Worm (Caenorhabditis elegans) whole organism, L1 larva: ENCODE results near the gene F36H5.13.

Experiments used
- C34B4.2 ChIP-seq: sonication (generic microtip); optimal IDR thresholded peaks from 2 replicates; lab custom pipeline; 2017; ENCODE audit warnings: mild to moderate bottlenecking, missing genetic modification characterization, missing compliant biosample characterization
- F16B12.6 ChIP-seq: fragments of 150-350 bp; optimal IDR thresholded peaks from 2 replicates; lab custom pipeline; 2014; ENCODE audit warnings: missing biosample characterization, missing genetic modification characterization
- Y116A8C.19 ChIP-seq: sonication (generic microtip); optimal IDR thresholded peaks from 2 replicates; lab custom pipeline; 2016; ENCODE audit warnings: missing compliant biosample characterization, missing genetic modification characterization, borderline replicate concordance
- aha-1 ChIP-seq: fragments of 150-350 bp; optimal IDR thresholded peaks from 2 replicates; lab custom pipeline; 2014; ENCODE audit warnings: missing biosample characterization, missing genetic modification characterization
- alr-1 ChIP-seq: fragments of 200-800 bp; sonication (Bioruptor generic); optimal IDR thresholded peaks from 2 replicates; lab custom pipeline; 2018; ENCODE audit warnings: borderline replicate concordance, mild to moderate bottlenecking, missing genetic modification characterization, missing compliant biosample characterization
- ama-1 ChIP-seq: fragments of 150-350 bp; optimal IDR thresholded peaks from 2 replicates; lab custom pipeline; 2014
- ceh-82 ChIP-seq, 3 experiments: fragments of 150-350 bp in 1 of 3; sonication (generic microtip) in 2 of 3; optimal IDR thresholded peaks; 2 replicates each; lab custom pipeline; 2014 to 2017; ENCODE audit warnings: missing biosample characterization in 3 of 3, missing genetic modification characterization in 3 of 3
- efl-1 ChIP-seq, 4 experiments: fragments of 150-350 bp; optimal IDR thresholded peaks in 3 of 4; peaks in 1 of 4; 1 replicate in 1 of 4; 2 replicates in 3 of 4; lab custom pipeline; 2014; ENCODE audit warnings: missing biosample characterization in 2 of 4, missing genetic modification characterization in 2 of 4, missing genetic modification reagents in 2 of 4
- fkh-4 ChIP-seq: sonication (generic microtip); optimal IDR thresholded peaks from 2 replicates; lab custom pipeline; 2016; ENCODE audit warnings: missing compliant biosample characterization, missing genetic modification characterization, borderline replicate concordance
- fkh-8 ChIP-seq: sonication (generic microtip); optimal IDR thresholded peaks from 2 replicates; lab custom pipeline; 2016; ENCODE audit warnings: mild to moderate bottlenecking, missing genetic modification characterization, missing compliant biosample characterization
- fos-1 ChIP-seq: fragments of 150-350 bp; optimal IDR thresholded peaks from 2 replicates; lab custom pipeline; 2014; ENCODE audit warnings: missing biosample characterization, missing genetic modification characterization
- grh-1 ChIP-seq: fragments of 200-800 bp; sonication (Bioruptor generic); IDR thresholded peaks from 2 replicates; pipeline ENCODE4 v1.3.6; 2022; ENCODE audit warnings: missing genetic modification reagents, missing genetic modification characterization, missing compliant biosample characterization
- hlh-4 ChIP-seq: sonication (generic microtip); optimal IDR thresholded peaks from 2 replicates; lab custom pipeline; 2016; ENCODE audit warnings: mild to moderate bottlenecking, missing genetic modification characterization, missing compliant biosample characterization
- isw-1 ChIP-seq: fragments of 200-800 bp; sonication (Bioruptor generic); IDR thresholded peaks from 2 replicates; pipeline ENCODE4 v1.3.6; 2022; ENCODE audit warnings: missing genetic modification characterization, missing compliant biosample characterization
- jun-1 ChIP-seq: fragments of 150-350 bp; optimal IDR thresholded peaks from 2 replicates; lab custom pipeline; 2014; ENCODE audit warnings: missing biosample characterization, missing genetic modification reagents, missing genetic modification characterization
- lin-14 ChIP-seq: fragments of 200-800 bp; sonication (Bioruptor generic); optimal IDR thresholded peaks from 2 replicates; lab custom pipeline; 2018; ENCODE audit warnings: mild to moderate bottlenecking, missing genetic modification characterization, moderate library complexity, missing compliant biosample characterization
- lin-35 ChIP-seq, 2 experiments: fragments of 150-350 bp; optimal IDR thresholded peaks; 2 replicates each; lab custom pipeline; 2014; ENCODE audit warnings: missing biosample characterization in 2 of 2, missing genetic modification characterization in 2 of 2, missing genetic modification reagents in 2 of 2
- lsy-2 ChIP-seq, 2 experiments: fragments of 150-350 bp; optimal IDR thresholded peaks; 2 replicates each; lab custom pipeline; 2014; ENCODE audit warnings: missing biosample characterization in 2 of 2, missing genetic modification characterization in 2 of 2
- mab-9 ChIP-seq: fragments of 200-800 bp; sonication (Bioruptor generic); IDR thresholded peaks from 2 replicates; pipeline ENCODE4 v1.3.6; 2022; ENCODE audit warnings: missing genetic modification reagents, missing genetic modification characterization, missing compliant biosample characterization
- mdl-1 ChIP-seq, 2 experiments: fragments of 150-350 bp; optimal IDR thresholded peaks; 2 replicates each; lab custom pipeline; 2014 to 2017; ENCODE audit warnings: missing biosample characterization in 2 of 2, missing genetic modification characterization in 2 of 2, inconsistent platforms in 1 of 2
- mep-1 ChIP-seq: fragments of 150-350 bp; optimal IDR thresholded peaks from 2 replicates; lab custom pipeline; 2014; ENCODE audit warnings: missing biosample characterization, missing genetic modification characterization
- nhr-19 ChIP-seq: fragments of 200-800 bp; sonication (Bioruptor generic); conservative IDR thresholded peaks from 2 replicates; pipeline ENCODE4 v1.3.6; 2022; ENCODE audit warnings: missing genetic modification characterization, missing compliant biosample characterization
- nhr-28 ChIP-seq: fragments of 150-350 bp; optimal IDR thresholded peaks from 2 replicates; lab custom pipeline; 2014; ENCODE audit warnings: missing biosample characterization, missing genetic modification characterization
- nhr-84 ChIP-seq: sonication (generic microtip); optimal IDR thresholded peaks from 2 replicates; lab custom pipeline; 2017; ENCODE audit warnings: missing biosample characterization, missing genetic modification characterization
- pqm-1 ChIP-seq: sonication (generic microtip); optimal IDR thresholded peaks from 3 replicates; lab custom pipeline; 2017; ENCODE audit warnings: missing biosample characterization, missing genetic modification characterization
- snpc-4 ChIP-seq: fragments of 150-350 bp; optimal IDR thresholded peaks from 2 replicates; lab custom pipeline; 2014; ENCODE audit warnings: missing biosample characterization, missing genetic modification characterization
- snu-23 ChIP-seq: sonication (generic microtip); optimal IDR thresholded peaks from 2 replicates; lab custom pipeline; 2016; ENCODE audit warnings: missing genetic modification characterization, missing compliant biosample characterization
- sox-4 ChIP-seq: sonication (generic microtip); optimal IDR thresholded peaks from 2 replicates; lab custom pipeline; 2016; ENCODE audit warnings: missing genetic modification characterization, missing compliant biosample characterization
- sptf-1 ChIP-seq: fragments of 150-350 bp; optimal IDR thresholded peaks from 2 replicates; lab custom pipeline; 2014; ENCODE audit warnings: missing biosample characterization, missing genetic modification characterization
- swsn-7 ChIP-seq: sonication (generic microtip); optimal IDR thresholded peaks from 2 replicates; lab custom pipeline; 2016; ENCODE audit warnings: missing genetic modification characterization, missing compliant biosample characterization
- tlp-1 ChIP-seq: fragments of 150-350 bp; optimal IDR thresholded peaks from 2 replicates; lab custom pipeline; 2014; ENCODE audit warnings: missing biosample characterization, missing genetic modification characterization
- unc-30 ChIP-seq: sonication (generic microtip); optimal IDR thresholded peaks from 2 replicates; lab custom pipeline; 2017; ENCODE audit warnings: missing biosample characterization, missing genetic modification characterization
- unc-86 ChIP-seq: sonication (generic microtip); optimal IDR thresholded peaks from 2 replicates; lab custom pipeline; 2016; ENCODE audit warnings: missing genetic modification characterization, missing compliant biosample characterization
- zag-1 ChIP-seq: fragments of 150-350 bp; optimal IDR thresholded peaks from 2 replicates; lab custom pipeline; 2014; ENCODE audit warnings: missing biosample characterization, missing genetic modification characterization

Gene F36H5.13

DNA sequence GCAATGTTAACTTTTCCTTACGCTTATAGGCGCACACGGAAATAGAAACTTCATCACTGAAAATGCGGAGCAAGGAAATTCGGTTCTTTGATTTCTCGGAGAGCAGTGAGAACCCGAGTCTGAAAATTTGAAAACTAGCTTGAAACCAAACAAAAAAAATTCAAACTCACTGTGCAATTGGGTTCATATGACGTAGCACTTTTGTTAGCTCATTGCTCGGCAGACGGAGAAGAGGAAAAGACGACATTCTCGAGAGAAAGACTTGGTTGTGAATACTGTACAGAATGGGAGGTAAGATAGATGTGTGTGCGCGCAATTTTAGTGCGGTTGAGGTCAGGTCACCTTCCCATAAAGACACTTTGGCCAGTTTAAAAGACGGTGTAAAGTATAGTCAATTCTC, at the start of gene F36H5.13, which contains the start of gene F36H5.8:
F36H5.13 (minus strand) TSS at position 101 of the 400 bp plus-strand sequence.
F36H5.8 (minus strand) TSS at position 274 of the 400 bp plus-strand sequence.
- no peak for TF ChIP-seq fkh-4
- TF ChIP-seq mab-9, result no peak
- TF ChIP-seq isw-1 (GFP tag; lab: Robert Waterston, UW), result no peak
- no peak for TF ChIP-seq lin-14 (GFP tag; lab: Kevin White, UChicago)
- TF ChIP-seq zag-1 (tag; lab: Kevin White, UChicago), result no peak
- TF ChIP-seq nhr-19 (GFP tag; lab: Robert Waterston, UW), result no peak
- no peak for TF ChIP-seq sox-4
- TF ChIP-seq grh-1, result no peak
- no peak for TF ChIP-seq mdl-1 (tag; optimal IDR thresholded peaks at IDR 0.05; lab: Kevin White, UChicago)
- TF ChIP-seq aha-1 (tag; lab: Kevin White, UChicago), result no peak
- no peak for TF ChIP-seq snu-23 (GFP tag; lab: Kevin White, UChicago)
- TF ChIP-seq unc-30 (tag; lab: Kevin White, UChicago), result no peak
- TF ChIP-seq nhr-84 (tag; lab: Kevin White, UChicago), result no peak
- TF ChIP-seq C34B4.2, result no peak

- TF ChIP-seq unc-86 (no peak), nhr-84 (tag; lab: Kevin White, UChicago) (no peak), lsy-2 (tag; optimal IDR thresholded peaks at IDR 0.05; lab: Kevin White, UChicago) (no peak), pqm-1 (tag; lab: Kevin White, UChicago) (no peak), mep-1 (no peak), alr-1 (tag; lab: Kevin White, UChicago) (no peak), nhr-28 (tag; lab: Kevin White, UChicago) (no peak), ama-1 (no peak), hlh-4 (no peak)
Measured at ce11 chrII:1788087-1788486, 37.8 kb upstream of the F36H5.13 start, which contains the start of the genes C08F1.6 and fbxb-13. TSS of gene C08F1.6 (minus strand) at chrII:1788187. TSS of gene fbxb-13 (plus strand) at chrII:1788277.

DNA sequence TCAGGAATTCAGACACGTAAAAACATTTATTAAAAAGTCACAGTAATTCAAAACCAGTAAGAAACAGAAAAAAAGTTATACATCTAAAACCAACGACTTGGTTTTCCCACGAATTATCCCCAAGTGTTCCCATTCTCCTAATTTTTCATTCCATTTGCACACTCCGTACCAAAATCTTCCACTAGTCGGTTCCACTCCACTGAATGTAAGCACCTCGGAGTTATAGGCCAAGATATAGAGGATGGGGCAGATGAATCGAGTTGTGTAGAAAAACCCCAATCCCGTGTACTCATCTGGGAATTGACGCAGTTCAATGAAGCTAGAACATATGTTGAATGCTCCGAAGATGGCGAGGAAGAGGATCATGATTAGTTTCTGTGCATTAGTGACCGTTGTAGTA, 36.9 kb upstream of the F36H5.13 start:
- TF ChIP-seq mep-1 (no peak), fos-1 (tag; lab: Kevin White, UChicago) (no peak), alr-1 (tag; lab: Kevin White, UChicago) (no peak), swsn-7 (tag; lab: Kevin White, UChicago) (no peak), Y116A8C.19 (tag; lab: Kevin White, UChicago) (no peak), ceh-82 (tag; optimal IDR thresholded peaks at IDR 0.05; lab: Kevin White, UChicago) (no peak), sptf-1 (tag; lab: Kevin White, UChicago) (no peak), pqm-1 (tag; lab: Kevin White, UChicago) (no peak), snpc-4 (no peak), tlp-1 (tag; lab: Kevin White, UChicago) (no peak), nhr-84 (tag; lab: Kevin White, UChicago) (no peak), F16B12.6 (tag; lab: Kevin White, UChicago) (no peak)

- TF ChIP-seq isw-1 (GFP tag; lab: Robert Waterston, UW) (no peak), grh-1 (no peak)
Measured at ce11 chrII:1786209-1786608, 35.9 kb upstream of the F36H5.13 start, which contains the start of gene C08F1.10. TSS of gene C08F1.10 (minus strand) at chrII:1786309.

ce11 chrII:1784799-1785198, 34.5 kb upstream of the F36H5.13 start, which contains the start of gene C08F1.11:
TSS of gene C08F1.11 (minus strand) at chrII:1784899.
- no peak for TF ChIP-seq fkh-8 (tag; lab: Kevin White, UChicago)
- TF ChIP-seq jun-1 (tag; lab: Kevin White, UChicago), result no peak

ce11 chrII:1782474-1782873, 32.2 kb upstream of the F36H5.13 start, which contains the start of gene math-4:
TSS of gene math-4 (minus strand) at chrII:1782574.
- TF ChIP-seq lin-35 (GFP tag; optimal IDR thresholded peaks at IDR 0.05; lab: Kevin White, UChicago) (no peak), efl-1 (optimal IDR thresholded peaks at IDR 0.05; lab: Kevin White, UChicago) (no peak), efl-1 (GFP tag; optimal IDR thresholded peaks at IDR 0.05 in 1 of 2; lab: Kevin White, UChicago) (peak in 1 of 2 experiments; percentile 84)
